Fruit fly (Drosophila melanogaster): ENCODE results near the gene CG42354.

CG42354 gene

DNA sequence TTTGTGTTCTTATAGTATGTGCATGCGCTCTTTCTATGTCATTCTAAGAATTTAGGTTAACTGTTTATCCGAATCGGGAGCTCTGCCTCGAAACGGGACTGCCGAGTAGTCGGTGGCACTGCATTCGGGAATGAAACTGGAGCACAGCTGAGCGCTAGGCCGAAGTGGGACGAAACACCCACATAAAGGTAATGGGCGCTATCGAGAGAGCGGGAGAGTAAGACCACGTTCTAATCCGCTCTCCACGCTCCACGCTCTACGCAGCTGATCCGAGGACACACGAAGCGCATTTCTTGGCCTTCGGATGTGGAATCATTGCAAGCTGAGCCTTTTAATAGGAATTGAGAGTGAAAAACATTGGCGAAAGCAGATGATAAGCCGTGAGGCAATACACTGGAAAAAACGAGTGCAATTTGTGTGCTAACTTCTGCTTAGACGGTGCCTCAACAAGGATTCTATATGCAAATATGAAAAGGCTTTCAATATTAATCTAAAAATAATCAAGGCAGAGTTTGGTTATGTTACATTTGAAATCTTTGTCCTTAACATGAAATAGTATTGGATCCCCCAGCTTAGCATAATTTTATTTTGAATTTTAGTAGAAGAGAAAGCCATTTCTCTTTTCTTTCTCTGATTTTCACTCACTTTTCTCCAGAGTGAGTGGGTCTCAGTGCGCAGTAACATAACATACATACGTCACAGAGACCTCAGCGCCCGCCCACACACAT lies 18.7 kb downstream of the CG42354 start (continued):
- TF ChIP-seq dysf (GFP tag; IDR thresholded peaks at IDR 0.05) (no peak; the same call in 2 of the 3 replicates), CG6765 (GFP tag; optimal IDR thresholded peaks at IDR 0.05) (no peak), odd (GFP tag; optimal IDR thresholded peaks at IDR 0.05) (no peak), MTF-1 (GFP tag; optimal IDR thresholded peaks at IDR 0.05; ENCODE audit: borderline replicate concordance) (no peak), yki (optimal IDR thresholded peaks at IDR 0.05) (no peak), CG11723 (GFP tag; optimal IDR thresholded peaks at IDR 0.05) (no peak), Dll (GFP tag; IDR thresholded peaks at IDR 0.05; ENCODE audit: partially characterized antibody) (no peak), pum (GFP tag; optimal IDR thresholded peaks at IDR 0.05) (no peak), Max (GFP tag; optimal IDR thresholded peaks at IDR 0.05) (no peak), dmrt99B (tag; optimal IDR thresholded peaks at IDR 0.05) (no peak), CG17186 (GFP tag; optimal IDR thresholded peaks at IDR 0.05) (no peak), fd64A (GFP tag; optimal IDR thresholded peaks at IDR 0.05) (no peak), CG10321 (GFP tag; IDR thresholded peaks at IDR 0.05) (no peak), sqz (GFP tag; optimal IDR thresholded peaks at IDR 0.05) (no peak), CG10274 (GFP tag; optimal IDR thresholded peaks at IDR 0.05) (no peak), unc-4 (GFP tag; IDR thresholded peaks at IDR 0.05; ENCODE audit: partially characterized antibody) (no peak), insv (GFP tag; optimal IDR thresholded peaks at IDR 0.05) (no peak), CG12071 (GFP tag; optimal IDR thresholded peaks at IDR 0.05) (no peak), CG12104 (GFP tag; optimal IDR thresholded peaks at IDR 0.05) (no peak), CG6175 (GFP tag; IDR thresholded peaks at IDR 0.05) (no peak), sima (GFP tag; optimal IDR thresholded peaks at IDR 0.05) (no peak), CG15011 (GFP tag; optimal IDR thresholded peaks at IDR 0.05) (no peak), PHDP (tag; optimal IDR thresholded peaks at IDR 0.05) (no peak), slbo (GFP tag; IDR thresholded peaks at IDR 0.05) (no peak), CG6689 (GFP tag; IDR thresholded peaks at IDR 0.05) (peak; percentile 44; the same call in 1 of the 2 replicates), sna (GFP tag; IDR thresholded peaks at IDR 0.05; ENCODE audit: partially characterized antibody) (no peak), CG11093 (GFP tag; IDR thresholded peaks at IDR 0.05) (no peak), dmrt11E (tag; optimal IDR thresholded peaks at IDR 0.05) (peak; percentile 12), CG9932 (GFP tag; IDR thresholded peaks at IDR 0.05) (no peak), tll (GFP tag; optimal IDR thresholded peaks at IDR 0.05) (no peak), CG9437 (GFP tag; optimal IDR thresholded peaks at IDR 0.05) (no peak), Sry-δ (GFP tag; optimal IDR thresholded peaks at IDR 0.05) (no peak), CG18476 (GFP tag; optimal IDR thresholded peaks at IDR 0.05) (no peak), ERR (GFP tag; optimal IDR thresholded peaks at IDR 0.05) (no peak), Xrp1 (GFP tag; IDR thresholded peaks at IDR 0.05) (peak; percentile 28; the same call in 1 of the 2 replicates), CG6791 (GFP tag; IDR thresholded peaks at IDR 0.05; ENCODE audit: partially characterized antibody) (no peak), grn (GFP tag; optimal IDR thresholded peaks at IDR 0.05) (no peak), CG9727 (GFP tag; optimal IDR thresholded peaks at IDR 0.05) (no peak), bigmax (GFP tag; optimal IDR thresholded peaks at IDR 0.05) (no peak), CG11560 (tag; IDR thresholded peaks at IDR 0.05) (no peak), CG1602 (GFP tag; optimal IDR thresholded peaks at IDR 0.05) (no peak), CG3163 (GFP tag; optimal IDR thresholded peaks at IDR 0.05) (peak; percentile 29), fd102C (GFP tag; optimal IDR thresholded peaks at IDR 0.05) (no peak), sens (GFP tag) (peak; percentile 82), CG7987 (GFP tag; optimal IDR thresholded peaks at IDR 0.05) (no peak), Hsf (GFP tag; optimal IDR thresholded peaks at IDR 0.05) (peak; percentile 19), pb (GFP tag; optimal IDR thresholded peaks at IDR 0.05) (no peak), CG8944 (GFP tag; optimal IDR thresholded peaks at IDR 0.05) (no peak), H2.0 (GFP tag; IDR thresholded peaks at IDR 0.05) (0 out of 2 replicates have a peak, but pooled peaks have one; percentile 22), CG11696 (GFP tag; IDR thresholded peaks at IDR 0.05) (no peak)
